Worm (Caenorhabditis elegans) whole organism, L4/young adult: Measurements from ENCODE around the gene T19B10.12.

ENCODE experiments used
- W03F9.2 ChIP-seq: fragments of 150-350 bp; optimal IDR thresholded peaks from 2 replicates; lab custom pipeline; 2014; ENCODE audit warnings: missing biosample characterization, missing genetic modification characterization
- him-1 ChIP-seq: sonication (generic microtip); optimal IDR thresholded peaks from 2 replicates; lab custom pipeline; 2016; ENCODE audit warnings: missing genotype, missing genetic modification reagents, missing genetic modification characterization, missing compliant biosample characterization

DNA sequence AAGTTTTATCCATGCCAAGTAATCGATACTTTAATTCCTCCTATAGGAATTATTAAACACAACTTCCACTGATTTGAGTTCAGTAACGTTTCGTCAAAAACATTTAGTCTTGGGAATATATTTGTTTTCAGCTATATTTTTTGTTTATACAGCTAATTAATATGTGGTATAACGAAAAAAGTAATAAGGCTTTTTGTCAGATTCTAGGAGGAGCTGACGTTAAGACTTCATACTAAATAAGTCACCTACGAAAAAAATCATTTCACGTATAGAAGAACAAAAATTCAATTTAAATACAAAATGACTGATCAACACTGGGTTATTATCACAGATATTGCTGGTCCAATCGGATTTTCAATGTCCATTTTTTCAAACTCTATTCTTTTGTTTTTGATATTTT is 18.0 kb downstream of the T19B10.12 start, which contains the start of gene str-115:
- no peak for TF ChIP-seq him-1 (tag; lab: Kevin White, UChicago)
- TF ChIP-seq W03F9.2 (tag; lab: Kevin White, UChicago) = no peak
